Fruit fly (Drosophila melanogaster) whole organism, embryonic: ENCODE measurements around the gene ssp3.

Experiments
- B-H2 ChIP-seq: fragments of 200-800 bp; sonication (Bioruptor generic); optimal IDR thresholded peaks from 2 replicates; lab custom pipeline; 2018; ENCODE audit warnings: missing biosample characterization, mild to moderate bottlenecking, missing genetic modification characterization
- Bdp1 ChIP-seq: fragments of 200-800 bp; sonication (Bioruptor generic); optimal IDR thresholded peaks from 3 replicates; lab custom pipeline; 2016; ENCODE audit warnings: missing biosample characterization, missing genetic modification characterization
- Bgb ChIP-seq: fragments of 200-800 bp; sonication (Bioruptor generic); IDR thresholded peaks from 2 replicates; pipeline ENCODE4 v1.3.6; 2022; ENCODE audit warnings: missing biosample characterization, missing genetic modification characterization; ENCODE audit not compliant: partially characterized antibody
- CG10543 ChIP-seq: fragments of 200-800 bp; sonication (Bioruptor generic); optimal IDR thresholded peaks from 3 replicates; lab custom pipeline; 2017; ENCODE audit warnings: missing biosample characterization, mild to moderate bottlenecking, missing genetic modification characterization, moderate library complexity
- CG10565 ChIP-seq: fragments of 200-800 bp; sonication (Bioruptor generic); optimal IDR thresholded peaks from 3 replicates; lab custom pipeline; 2016; ENCODE audit warnings: missing biosample characterization, mild to moderate bottlenecking, missing genetic modification characterization
- CG11456 ChIP-seq: fragments of 200-800 bp; sonication (Bioruptor generic); IDR thresholded peaks from 3 replicates; pipeline ENCODE4 v1.3.6; 2022; ENCODE audit warnings: missing biosample characterization, missing genetic modification characterization
- CG13424 ChIP-seq: fragments of 200-800 bp; sonication (Bioruptor generic); optimal IDR thresholded peaks from 2 replicates; lab custom pipeline; 2019; ENCODE audit warnings: missing biosample characterization, mild to moderate bottlenecking, missing genetic modification characterization, moderate library complexity
- CG14965 ChIP-seq: fragments of 200-800 bp; sonication (Bioruptor generic); optimal IDR thresholded peaks from 2 replicates; lab custom pipeline; 2016; ENCODE audit warnings: missing biosample characterization, missing genetic modification characterization, borderline replicate concordance
- CG15073 ChIP-seq: fragments of 200-800 bp; sonication (Bioruptor generic); optimal IDR thresholded peaks from 2 replicates; lab custom pipeline; 2016; ENCODE audit warnings: missing biosample characterization, missing genetic modification characterization
- CG17829 ChIP-seq: fragments of 200-800 bp; optimal IDR thresholded peaks from 2 replicates; lab custom pipeline; 2019; ENCODE audit warnings: missing biosample characterization, mild to moderate bottlenecking, missing genetic modification characterization, moderate library complexity
- CG1832 ChIP-seq: fragments of 200-800 bp; sonication (Bioruptor generic); optimal IDR thresholded peaks from 2 replicates; lab custom pipeline; 2017; ENCODE audit warnings: missing biosample characterization, mild to moderate bottlenecking, missing genetic modification characterization, inconsistent platforms
- CG2116 ChIP-seq: fragments of 200-800 bp; sonication (Bioruptor generic); optimal IDR thresholded peaks from 3 replicates; lab custom pipeline; 2018; ENCODE audit warnings: missing biosample characterization, mild to moderate bottlenecking, missing genetic modification characterization
- CG2129 ChIP-seq: fragments of 200-800 bp; sonication (Bioruptor generic); IDR thresholded peaks from 2 replicates; pipeline ENCODE4 v1.3.6; 2022; ENCODE audit warnings: missing biosample characterization, missing genetic modification characterization; ENCODE audit not compliant: partially characterized antibody
- CG2202 ChIP-seq: fragments of 200-800 bp; sonication (Bioruptor generic); optimal IDR thresholded peaks from 2 replicates; lab custom pipeline; 2018; ENCODE audit warnings: missing biosample characterization, mild to moderate bottlenecking, missing genetic modification characterization
- CG2678 ChIP-seq: fragments of 200-800 bp; sonication (Bioruptor generic); optimal IDR thresholded peaks from 3 replicates; lab custom pipeline; 2019; ENCODE audit warnings: missing biosample characterization, mild to moderate bottlenecking, missing genetic modification characterization, moderate library complexity
- CG30403 ChIP-seq: fragments of 200-800 bp; sonication (Bioruptor generic); optimal IDR thresholded peaks from 3 replicates; lab custom pipeline; 2016; ENCODE audit warnings: missing biosample characterization, missing genetic modification characterization
- CG31365 ChIP-seq: fragments of 200-800 bp; sonication (Bioruptor generic); optimal IDR thresholded peaks from 2 replicates; lab custom pipeline; 2018; ENCODE audit warnings: missing biosample characterization, mild to moderate bottlenecking, missing genetic modification characterization
- CG34376 ChIP-seq: fragments of 200-800 bp; sonication (Bioruptor generic); optimal IDR thresholded peaks from 2 replicates; lab custom pipeline; 2018; ENCODE audit warnings: missing biosample characterization, mild to moderate bottlenecking, missing genetic modification characterization
- CG4282 ChIP-seq: fragments of 200-800 bp; sonication (Bioruptor generic); optimal IDR thresholded peaks from 2 replicates; lab custom pipeline; 2016; ENCODE audit warnings: missing biosample characterization, missing genetic modification characterization
- CG6689 ChIP-seq: fragments of 200-800 bp; sonication (Bioruptor generic); IDR thresholded peaks from 2 replicates; pipeline ENCODE4 v1.3.6; 2022; ENCODE audit warnings: missing biosample characterization, missing genetic modification characterization
- CG9727 ChIP-seq: fragments of 200-800 bp; sonication (Bioruptor generic); optimal IDR thresholded peaks from 3 replicates; lab custom pipeline; 2017; ENCODE audit warnings: missing biosample characterization, mild to moderate bottlenecking, missing genetic modification characterization
- CG9817 ChIP-seq: fragments of 200-800 bp; sonication (Bioruptor generic); optimal IDR thresholded peaks from 2 replicates; lab custom pipeline; 2018; ENCODE audit warnings: missing biosample characterization, mild to moderate bottlenecking, missing genetic modification characterization, moderate library complexity
- CG9876 ChIP-seq: fragments of 200-800 bp; sonication (Bioruptor generic); optimal IDR thresholded peaks from 2 replicates; lab custom pipeline; 2016; ENCODE audit warnings: missing biosample characterization, missing genetic modification characterization
- CkIIα-i1 ChIP-seq: fragments of 200-800 bp; sonication (Bioruptor generic); IDR thresholded peaks from 2 replicates; pipeline ENCODE4 v1.3.6; 2022; ENCODE audit warnings: missing biosample characterization, missing genetic modification characterization
- Dad ChIP-seq: fragments of 200-800 bp; sonication (Bioruptor generic); optimal IDR thresholded peaks from 3 replicates; lab custom pipeline; 2016; ENCODE audit warnings: missing biosample characterization, missing genetic modification characterization
- Deaf1 ChIP-seq: fragments of 200-800 bp; optimal IDR thresholded peaks from 3 replicates; lab custom pipeline; 2019; ENCODE audit warnings: missing biosample characterization, mild to moderate bottlenecking, missing genetic modification characterization, moderate library complexity
- E2f1 ChIP-seq: fragments of 200-800 bp; sonication (Bioruptor generic); IDR thresholded peaks from 2 replicates; pipeline ENCODE4 v1.3.6; 2022; ENCODE audit warnings: missing biosample characterization, missing genetic modification characterization
- Ets65A ChIP-seq: fragments of 200-800 bp; sonication (Bioruptor generic); peaks from one replicate; lab custom pipeline; 2016; ENCODE audit warnings: missing biosample characterization, missing genetic modification characterization
- Fer2 ChIP-seq: fragments of 200-800 bp; sonication (Bioruptor generic); optimal IDR thresholded peaks from 2 replicates; lab custom pipeline; 2018; ENCODE audit warnings: missing biosample characterization, mild to moderate bottlenecking, missing genetic modification characterization, moderate library complexity
- Fer3 ChIP-seq: fragments of 200-800 bp; sonication (Bioruptor generic); optimal IDR thresholded peaks from 2 replicates; lab custom pipeline; 2018; ENCODE audit warnings: missing biosample characterization, mild to moderate bottlenecking, missing genetic modification characterization, moderate library complexity
- HLH4C ChIP-seq: fragments of 200-800 bp; sonication (Bioruptor generic); IDR thresholded peaks from 3 replicates; pipeline ENCODE4 v1.3.6; 2022; ENCODE audit warnings: missing biosample characterization, missing genetic modification characterization; ENCODE audit not compliant: partially characterized antibody
- Hey ChIP-seq: fragments of 200-800 bp; sonication (Bioruptor generic); optimal IDR thresholded peaks from 3 replicates; lab custom pipeline; 2018; ENCODE audit warnings: missing biosample characterization, mild to moderate bottlenecking, missing genetic modification characterization
- Lhr ChIP-seq: fragments of 200-800 bp; sonication (Bioruptor generic); optimal IDR thresholded peaks from 3 replicates; lab custom pipeline; 2017; ENCODE audit warnings: mild to moderate bottlenecking, missing biosample characterization, missing genetic modification reagents, missing genetic modification characterization
- NFAT ChIP-seq: fragments of 200-800 bp; sonication (Bioruptor generic); IDR thresholded peaks from 2 replicates; pipeline ENCODE4 v1.3.6; 2022; ENCODE audit warnings: missing biosample characterization, missing genetic modification characterization
- NK7.1 ChIP-seq: fragments of 200-800 bp; sonication (Bioruptor generic); optimal IDR thresholded peaks from 3 replicates; lab custom pipeline; 2016; ENCODE audit warnings: missing biosample characterization, missing genetic modification characterization
- NfI ChIP-seq: fragments of 200-800 bp; sonication (Bioruptor generic); optimal IDR thresholded peaks from 3 replicates; lab custom pipeline; 2018; ENCODE audit warnings: missing biosample characterization, mild to moderate bottlenecking, missing genetic modification characterization, moderate library complexity
- Pdp1 ChIP-seq, 2 experiments: fragments of 200-800 bp; sonication (Bioruptor generic); optimal IDR thresholded peaks; 3 replicates each; lab custom pipeline; 2016; ENCODE audit warnings: missing biosample characterization in 2 of 2, missing genetic modification characterization in 2 of 2, mild to moderate bottlenecking in 1 of 2, moderate library complexity in 1 of 2
- Tbp ChIP-seq: fragments of >200 bp; optimal IDR thresholded peaks from 2 replicates; lab custom pipeline; 2018; ENCODE audit warnings: missing biosample characterization, missing genetic modification characterization
- abd-A ChIP-seq: fragments of 200-800 bp; sonication (Bioruptor generic); optimal IDR thresholded peaks from 3 replicates; lab custom pipeline; 2019; ENCODE audit warnings: missing biosample characterization, mild to moderate bottlenecking, missing genetic modification characterization, moderate library complexity
- bbx ChIP-seq: fragments of 200-800 bp; sonication (Bioruptor generic); IDR thresholded peaks from 2 replicates; pipeline ENCODE4 v1.3.6; 2022; ENCODE audit warnings: missing biosample characterization, missing genetic modification characterization; ENCODE audit not compliant: partially characterized antibody
- bigmax ChIP-seq: fragments of 200-800 bp; sonication (Bioruptor generic); optimal IDR thresholded peaks from 2 replicates; lab custom pipeline; 2018; ENCODE audit warnings: missing biosample characterization, mild to moderate bottlenecking, missing genetic modification characterization
- ci ChIP-seq: fragments of 200-800 bp; sonication (Bioruptor generic); IDR thresholded peaks from 3 replicates; pipeline ENCODE4 v1.3.6; 2022; ENCODE audit warnings: missing biosample characterization, missing genetic modification characterization
- danr ChIP-seq: fragments of 200-800 bp; sonication (Bioruptor generic); IDR thresholded peaks from 2 replicates; pipeline ENCODE4 v1.3.6; 2022; ENCODE audit warnings: missing biosample characterization, missing genetic modification characterization
- dimm ChIP-seq: fragments of 200-800 bp; sonication (Bioruptor generic); IDR thresholded peaks from 2 replicates; pipeline ENCODE4 v1.3.6; 2022; ENCODE audit warnings: missing biosample characterization, missing genetic modification characterization
- dmrt11E ChIP-seq: fragments of 200-800 bp; sonication (Bioruptor generic); optimal IDR thresholded peaks from 3 replicates; lab custom pipeline; 2018; ENCODE audit warnings: missing biosample characterization, mild to moderate bottlenecking, missing genetic modification characterization, moderate library complexity
- fd64A ChIP-seq: fragments of 200-800 bp; sonication (Bioruptor generic); optimal IDR thresholded peaks from 3 replicates; lab custom pipeline; 2018; ENCODE audit warnings: missing biosample characterization, mild to moderate bottlenecking, missing genetic modification characterization
- odd ChIP-seq: fragments of 200-800 bp; sonication (Bioruptor generic); optimal IDR thresholded peaks from 2 replicates; lab custom pipeline; 2017; ENCODE audit warnings: missing biosample characterization, mild to moderate bottlenecking, missing genetic modification characterization
- shn ChIP-seq: fragments of 200-800 bp; sonication (Bioruptor generic); optimal IDR thresholded peaks from 3 replicates; lab custom pipeline; 2016; ENCODE audit warnings: missing biosample characterization, missing genetic modification characterization
- sna ChIP-seq: fragments of 200-800 bp; sonication (Bioruptor generic); IDR thresholded peaks from 2 replicates; pipeline ENCODE4 v1.3.6; 2022; ENCODE audit warnings: missing biosample characterization, missing genetic modification characterization; ENCODE audit not compliant: partially characterized antibody
- ttk ChIP-seq: fragments of 200-800 bp; sonication (Bioruptor generic); IDR thresholded peaks from 2 replicates; pipeline ENCODE4 v2.1.2; 2022; ENCODE audit warnings: missing biosample characterization, missing genetic modification characterization
- wdn ChIP-seq: fragments of 200-800 bp; sonication (Bioruptor generic); IDR thresholded peaks from 2 replicates; pipeline ENCODE4 v1.3.6; 2022; ENCODE audit warnings: missing biosample characterization, missing genetic modification characterization

The ssp3 gene

DNA sequence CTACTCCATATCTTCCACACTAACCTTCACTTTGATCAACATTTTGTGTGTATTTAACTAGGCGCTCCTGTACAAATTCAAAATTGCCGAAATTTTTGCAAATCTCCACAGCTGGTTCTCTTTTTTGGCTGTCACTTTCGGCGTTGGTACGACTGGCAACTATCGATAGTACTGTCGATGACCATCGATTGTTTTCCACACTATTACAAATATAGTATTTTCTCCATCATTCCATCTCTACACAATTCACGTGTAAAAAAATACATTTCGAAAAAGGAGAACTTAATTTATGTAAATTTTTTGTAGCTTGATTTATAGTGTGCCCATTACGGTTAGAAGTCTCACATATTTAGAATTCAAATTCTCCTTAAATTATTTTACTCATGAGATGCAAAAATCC is 7.9 kb upstream of the ssp3 start, which contains the start of gene Nedd8 (continued):
- TF ChIP-seq fd64A (GFP tag; lab: Kevin White, UChicago) = no peak
- TF ChIP-seq HLH4C (GFP tag; lab: Robert Waterston, UW) = peak; percentile 78
- TF ChIP-seq CG15073 (GFP tag; lab: Kevin White, UChicago) = no peak
- no peak for TF ChIP-seq bigmax (GFP tag; lab: Kevin White, UChicago)
- TF ChIP-seq CkIIα-i1 (GFP tag; lab: Robert Waterston, UW) = no peak
- no peak for TF ChIP-seq Deaf1
- no peak for TF ChIP-seq Tbp (GFP tag; lab: Kevin White, UChicago)
- no peak for TF ChIP-seq CG13424 (tag; lab: Kevin White, UChicago)
- TF ChIP-seq CG31365 (tag; lab: Kevin White, UChicago) = no peak
- TF ChIP-seq dimm (GFP tag; lab: Robert Waterston, UW) = no peak
- TF ChIP-seq CG2116 (GFP tag; lab: Kevin White, UChicago) = peak; percentile 50
- TF ChIP-seq CG2678 (tag; lab: Kevin White, UChicago) = peak; percentile 1
- no peak for TF ChIP-seq CG6689 (GFP tag; lab: Robert Waterston, UW)
- no peak for TF ChIP-seq Bdp1 (GFP tag; lab: Kevin White, UChicago)
- no peak; the same call in 2 of the 3 replicates for TF ChIP-seq ci (GFP tag; lab: Robert Waterston, UW)
- no peak for TF ChIP-seq NK7.1 (GFP tag; lab: Kevin White, UChicago)
- TF ChIP-seq CG1832 = no peak
- no peak for TF ChIP-seq CG4282 (GFP tag; lab: Kevin White, UChicago)
- TF ChIP-seq CG11456 (GFP tag; lab: Robert Waterston, UW) = no peak
- TF ChIP-seq Dad (GFP tag; lab: Kevin White, UChicago) = no peak
- TF ChIP-seq NFAT (GFP tag; lab: Robert Waterston, UW) = no peak
- TF ChIP-seq CG9817 (tag; lab: Kevin White, UChicago) = no peak
- peak; percentile 53 for TF ChIP-seq Lhr (GFP tag; lab: Kevin White, UChicago)
- no peak for TF ChIP-seq NfI (GFP tag; lab: Kevin White, UChicago)
- no peak for TF ChIP-seq wdn (GFP tag; lab: Robert Waterston, UW)
- TF ChIP-seq ttk (GFP tag; lab: Robert Waterston, UW) = no peak
- TF ChIP-seq dmrt11E (tag; lab: Kevin White, UChicago) = no peak
- no peak for TF ChIP-seq CG2202 (tag; lab: Kevin White, UChicago)
- TF ChIP-seq Bgb (GFP tag; lab: Robert Waterston, UW) = peak; percentile 94
- TF ChIP-seq E2f1 (GFP tag; lab: Robert Waterston, UW) = no peak
- no peak for TF ChIP-seq CG34376 (GFP tag; lab: Kevin White, UChicago)
- TF ChIP-seq CG2129 = peak; percentile 74
- TF ChIP-seq B-H2 = peak; percentile 22
- no peak for TF ChIP-seq danr (GFP tag; lab: Robert Waterston, UW)
- TF ChIP-seq CG30403 (GFP tag; lab: Kevin White, UChicago) = no peak
- TF ChIP-seq CG10543 (GFP tag; lab: Kevin White, UChicago) = no peak
- no peak for TF ChIP-seq Ets65A (GFP tag; lab: Kevin White, UChicago)
- no peak for TF ChIP-seq Fer3 (tag; lab: Kevin White, UChicago)
- no peak for TF ChIP-seq CG9727 (GFP tag; lab: Kevin White, UChicago)
- TF ChIP-seq shn (GFP tag; lab: Kevin White, UChicago) = no peak
- TF ChIP-seq Fer2 (tag; lab: Kevin White, UChicago) = no peak
- TF ChIP-seq abd-A (tag; lab: Kevin White, UChicago) = no peak
- no peak for TF ChIP-seq Hey (tag; lab: Kevin White, UChicago)
- TF ChIP-seq CG10565 (GFP tag; lab: Kevin White, UChicago) = no peak
- TF ChIP-seq bbx (GFP tag; lab: Robert Waterston, UW) = peak; percentile 91
- TF ChIP-seq CG14965 (GFP tag; lab: Kevin White, UChicago) = no peak
- no peak for TF ChIP-seq CG9876
- peak in 1 of 2 experiments; percentile 13 for TF ChIP-seq Pdp1 (GFP tag; optimal IDR thresholded peaks at IDR 0.05; lab: Kevin White, UChicago)
- peak; percentile 87 for TF ChIP-seq sna (GFP tag; lab: Robert Waterston, UW)
- no peak for TF ChIP-seq odd
- TF ChIP-seq CG17829 (tag; lab: Kevin White, UChicago) = peak; percentile 39
